Worm (Caenorhabditis elegans) whole organism, L2 larva: ENCODE measurements around the gene moc-2.

Source experiments
- gmeb-1 ChIP-seq: fragments of 150-350 bp; optimal IDR thresholded peaks from 2 replicates; lab custom pipeline; 2014; ENCODE audit warnings: missing biosample characterization, missing genetic modification characterization
- nhr-237 ChIP-seq: fragments of 150-350 bp; optimal IDR thresholded peaks from 2 replicates; lab custom pipeline; 2014; ENCODE audit warnings: missing biosample characterization, missing genetic modification characterization
- unc-39 ChIP-seq: fragments of 150-350 bp; optimal IDR thresholded peaks from 2 replicates; lab custom pipeline; 2014; ENCODE audit warnings: missing biosample characterization, missing genetic modification characterization

- no peak for TF ChIP-seq nhr-237 (tag; lab: Kevin White, UChicago)
- TF ChIP-seq gmeb-1: no peak
- TF ChIP-seq unc-39 (tag; lab: Kevin White, UChicago): no peak
Observed at ce11 chrV:6471208-6471607, 32.8 kb downstream of the moc-2 start.
